Worm (Caenorhabditis elegans): ENCODE measurements around the gene srw-71.

The srw-71 gene

ce11 chrV:7434805-7435363, 4.0 kb upstream of the srw-71 start:
- TF ChIP-seq med-1 (GFP tag; optimal IDR thresholded peaks at IDR 0.05; ENCODE audit: insufficient read depth) (no peak), flt-1 (GFP tag; IDR thresholded peaks at IDR 0.05) (no peak), klf-2 (GFP tag; conservative IDR thresholded peaks at IDR 0.05) (no peak), tab-1 (GFP tag; IDR thresholded peaks at IDR 0.05) (no peak), T22C8.4 (GFP tag; IDR thresholded peaks at IDR 0.05) (no peak), ztf-23 (GFP tag; IDR thresholded peaks at IDR 0.05) (no peak), cog-1 (tag; optimal IDR thresholded peaks at IDR 0.05) (no peak), ref-1 (GFP tag; conservative IDR thresholded peaks at IDR 0.05) (no peak), ztf-29 (GFP tag; IDR thresholded peaks at IDR 0.05) (no peak)

- TF ChIP-seq flt-1 (GFP tag; IDR thresholded peaks at IDR 0.05) (no peak), tab-1 (GFP tag; IDR thresholded peaks at IDR 0.05) (no peak), ztf-23 (GFP tag; IDR thresholded peaks at IDR 0.05) (no peak), ref-1 (GFP tag; conservative IDR thresholded peaks at IDR 0.05) (no peak), ztf-29 (GFP tag; IDR thresholded peaks at IDR 0.05) (no peak), klf-2 (GFP tag; conservative IDR thresholded peaks at IDR 0.05) (no peak), cog-1 (tag; optimal IDR thresholded peaks at IDR 0.05) (no peak), T22C8.4 (GFP tag; IDR thresholded peaks at IDR 0.05) (no peak), med-1 (GFP tag; optimal IDR thresholded peaks at IDR 0.05; ENCODE audit: insufficient read depth) (no peak)
Observed at ce11 chrV:7432441-7433146, 1.7 kb upstream of the srw-71 start.

- no peak for TF ChIP-seq ztf-29 (GFP tag; IDR thresholded peaks at IDR 0.05)
- TF ChIP-seq klf-2 (GFP tag; conservative IDR thresholded peaks at IDR 0.05), result no peak
- TF ChIP-seq ref-1 (GFP tag; conservative IDR thresholded peaks at IDR 0.05), result no peak
- TF ChIP-seq ztf-23 (GFP tag; IDR thresholded peaks at IDR 0.05), result no peak
- no peak for TF ChIP-seq med-1 (GFP tag; optimal IDR thresholded peaks at IDR 0.05; ENCODE audit: insufficient read depth)
- no peak for TF ChIP-seq tab-1 (GFP tag; IDR thresholded peaks at IDR 0.05)
- TF ChIP-seq flt-1 (GFP tag; IDR thresholded peaks at IDR 0.05), result no peak
- TF ChIP-seq T22C8.4 (GFP tag; IDR thresholded peaks at IDR 0.05), result no peak
- TF ChIP-seq cog-1 (tag; optimal IDR thresholded peaks at IDR 0.05), result no peak
Observed at ce11 chrV:7428880-7429279, 2.0 kb downstream of the srw-71 start, which contains the start of gene srw-69. Gene srw-69 (minus strand): TSS chrV:7428980.

- no peak for TF ChIP-seq ztf-29 (GFP tag; IDR thresholded peaks at IDR 0.05)
- no peak for TF ChIP-seq flt-1 (GFP tag; IDR thresholded peaks at IDR 0.05)
- no peak for TF ChIP-seq med-1 (GFP tag; optimal IDR thresholded peaks at IDR 0.05; ENCODE audit: insufficient read depth)
- TF ChIP-seq cog-1 (tag; optimal IDR thresholded peaks at IDR 0.05), result no peak
- TF ChIP-seq klf-2 (GFP tag; conservative IDR thresholded peaks at IDR 0.05), result no peak
- TF ChIP-seq ztf-23 (GFP tag; IDR thresholded peaks at IDR 0.05), result no peak
- no peak for TF ChIP-seq tab-1 (GFP tag; IDR thresholded peaks at IDR 0.05)
- no peak for TF ChIP-seq T22C8.4 (GFP tag; IDR thresholded peaks at IDR 0.05)
- no peak for TF ChIP-seq ref-1 (GFP tag; conservative IDR thresholded peaks at IDR 0.05)
Observed at ce11 chrV:7426594-7426993, 4.3 kb downstream of the srw-71 start, which contains the start of gene srw-68. Gene srw-68 (minus strand): TSS chrV:7426694.

- no peak for TF ChIP-seq klf-2 (GFP tag; conservative IDR thresholded peaks at IDR 0.05)
- no peak for TF ChIP-seq ztf-23 (GFP tag; IDR thresholded peaks at IDR 0.05)
- TF ChIP-seq med-1 (GFP tag; optimal IDR thresholded peaks at IDR 0.05; ENCODE audit: insufficient read depth), result no peak
- no peak for TF ChIP-seq ref-1 (GFP tag; conservative IDR thresholded peaks at IDR 0.05)
- TF ChIP-seq cog-1 (tag; optimal IDR thresholded peaks at IDR 0.05), result no peak
- TF ChIP-seq tab-1 (GFP tag; IDR thresholded peaks at IDR 0.05), result no peak
- TF ChIP-seq T22C8.4 (GFP tag; IDR thresholded peaks at IDR 0.05), result no peak
- TF ChIP-seq ztf-29 (GFP tag; IDR thresholded peaks at IDR 0.05), result no peak
- TF ChIP-seq flt-1 (GFP tag; IDR thresholded peaks at IDR 0.05), result no peak
Observed at ce11 chrV:7424336-7424735, 6.6 kb downstream of the srw-71 start, which contains the start of gene F18E3.10. Gene F18E3.10 (minus strand): TSS chrV:7424436.

ce11 chrV:7420162-7420561, 10.8 kb downstream of the srw-71 start, which contains the start of gene srxa-4:
Gene srxa-4 (plus strand): TSS chrV:7420462.
- no peak for TF ChIP-seq ztf-29 (GFP tag; IDR thresholded peaks at IDR 0.05)
- no peak for TF ChIP-seq flt-1 (GFP tag; IDR thresholded peaks at IDR 0.05)
- no peak for TF ChIP-seq ref-1 (GFP tag; conservative IDR thresholded peaks at IDR 0.05)
- no peak for TF ChIP-seq T22C8.4 (GFP tag; IDR thresholded peaks at IDR 0.05)
- no peak for TF ChIP-seq klf-2 (GFP tag; conservative IDR thresholded peaks at IDR 0.05)
- TF ChIP-seq cog-1 (tag; optimal IDR thresholded peaks at IDR 0.05), result no peak
- no peak for TF ChIP-seq med-1 (GFP tag; optimal IDR thresholded peaks at IDR 0.05; ENCODE audit: insufficient read depth)
- TF ChIP-seq ztf-23 (GFP tag; IDR thresholded peaks at IDR 0.05), result no peak
- no peak for TF ChIP-seq tab-1 (GFP tag; IDR thresholded peaks at IDR 0.05)

- TF ChIP-seq flt-1 (GFP tag; IDR thresholded peaks at IDR 0.05), result no peak
- TF ChIP-seq T22C8.4 (GFP tag; IDR thresholded peaks at IDR 0.05), result no peak
- TF ChIP-seq ztf-29 (GFP tag; IDR thresholded peaks at IDR 0.05), result no peak
- TF ChIP-seq cog-1 (tag; optimal IDR thresholded peaks at IDR 0.05), result no peak
- TF ChIP-seq klf-2 (GFP tag; conservative IDR thresholded peaks at IDR 0.05), result no peak
- TF ChIP-seq ztf-23 (GFP tag; IDR thresholded peaks at IDR 0.05), result no peak
- no peak for TF ChIP-seq ref-1 (GFP tag; conservative IDR thresholded peaks at IDR 0.05)
- no peak for TF ChIP-seq med-1 (GFP tag; optimal IDR thresholded peaks at IDR 0.05; ENCODE audit: insufficient read depth)
- no peak for TF ChIP-seq tab-1 (GFP tag; IDR thresholded peaks at IDR 0.05)
Observed at ce11 chrV:7417018-7417716, 13.7 kb downstream of the srw-71 start, which contains the start of gene srw-67. Gene srw-67 (plus strand): TSS chrV:7417660.

ce11 chrV:7416569-7416968, 14.3 kb downstream of the srw-71 start:
- TF ChIP-seq ztf-29 (GFP tag; IDR thresholded peaks at IDR 0.05) (no peak), ref-1 (GFP tag; conservative IDR thresholded peaks at IDR 0.05) (no peak), flt-1 (GFP tag; IDR thresholded peaks at IDR 0.05) (no peak), cog-1 (tag; optimal IDR thresholded peaks at IDR 0.05) (no peak), T22C8.4 (GFP tag; IDR thresholded peaks at IDR 0.05) (no peak), med-1 (GFP tag; optimal IDR thresholded peaks at IDR 0.05; ENCODE audit: insufficient read depth) (no peak), tab-1 (GFP tag; IDR thresholded peaks at IDR 0.05) (no peak), klf-2 (GFP tag; conservative IDR thresholded peaks at IDR 0.05) (no peak), ztf-23 (GFP tag; IDR thresholded peaks at IDR 0.05) (no peak)

Data from whole organism, midembryonic.